Worm (Caenorhabditis elegans) whole organism, L2 larva: ENCODE results near the gene swt-6.

ENCODE experiments used
- C34F6.9 ChIP-seq: fragments of 150-350 bp; optimal IDR thresholded peaks from 2 replicates; lab custom pipeline; 2014; ENCODE audit warnings: missing biosample characterization, missing genetic modification characterization
- F13H6.1 ChIP-seq: sonication (generic microtip); optimal IDR thresholded peaks from 2 replicates; lab custom pipeline; 2016; ENCODE audit warnings: missing genetic modification characterization, missing compliant biosample characterization
- Y55F3AM.14 ChIP-seq: fragments of 200-800 bp; sonication (Bioruptor generic); optimal IDR thresholded peaks from 2 replicates; lab custom pipeline; 2018; ENCODE audit warnings: mild to moderate bottlenecking, missing genetic modification characterization, missing compliant biosample characterization
- aly-2 ChIP-seq: fragments of 150-350 bp; optimal IDR thresholded peaks from 2 replicates; lab custom pipeline; 2014; ENCODE audit warnings: missing biosample characterization, missing genetic modification characterization
- ama-1 ChIP-seq: fragments of 150-350 bp; optimal IDR thresholded peaks from 2 replicates; lab custom pipeline; 2018; ENCODE audit warnings: inconsistent platforms
- ceh-16 ChIP-seq: fragments of 150-350 bp; optimal IDR thresholded peaks from 2 replicates; lab custom pipeline; 2014; ENCODE audit warnings: missing biosample characterization, missing genetic modification characterization
- ceh-82 ChIP-seq: fragments of 150-350 bp; optimal IDR thresholded peaks from 2 replicates; lab custom pipeline; 2014; ENCODE audit warnings: missing biosample characterization, missing genetic modification characterization
- crh-2 ChIP-seq: sonication (generic microtip); optimal IDR thresholded peaks from 2 replicates; lab custom pipeline; 2017; ENCODE audit warnings: missing biosample characterization, missing genetic modification characterization
- dmd-4 ChIP-seq: sonication (generic microtip); optimal IDR thresholded peaks from 2 replicates; lab custom pipeline; 2017; ENCODE audit warnings: missing biosample characterization, missing genetic modification characterization
- egl-27 ChIP-seq: sonication (generic microtip); optimal IDR thresholded peaks from 3 replicates; lab custom pipeline; 2017; ENCODE audit warnings: missing biosample characterization, missing genetic modification reagents, missing genetic modification characterization
- elt-1 ChIP-seq: fragments of 150-350 bp; optimal IDR thresholded peaks from 2 replicates; lab custom pipeline; 2014; ENCODE audit warnings: missing biosample characterization, missing genetic modification characterization
- fos-1 ChIP-seq: fragments of 150-350 bp; optimal IDR thresholded peaks from 2 replicates; lab custom pipeline; 2014; ENCODE audit warnings: missing biosample characterization, missing genetic modification characterization
- lin-39 ChIP-seq: fragments of 150-350 bp; optimal IDR thresholded peaks from 2 replicates; lab custom pipeline; 2014; ENCODE audit warnings: missing biosample characterization, missing genetic modification reagents, missing genetic modification characterization
- lsy-2 ChIP-seq, 2 experiments: fragments of 150-350 bp in 1 of 2; sonication (generic microtip) in 1 of 2; optimal IDR thresholded peaks; 2 replicates each; lab custom pipeline; 2014 to 2017; ENCODE audit warnings: missing biosample characterization in 2 of 2, missing genetic modification characterization in 2 of 2
- nhr-11 ChIP-seq: fragments of 150-350 bp; optimal IDR thresholded peaks from 2 replicates; lab custom pipeline; 2014; ENCODE audit warnings: missing biosample characterization, missing genetic modification characterization
- nhr-129 ChIP-seq: fragments of 150-350 bp; optimal IDR thresholded peaks from 2 replicates; lab custom pipeline; 2014; ENCODE audit warnings: missing biosample characterization, missing genetic modification characterization
- nhr-21 ChIP-seq: fragments of 150-350 bp; optimal IDR thresholded peaks from 2 replicates; lab custom pipeline; 2014; ENCODE audit warnings: missing biosample characterization, missing genetic modification characterization
- nhr-237 ChIP-seq: fragments of 150-350 bp; optimal IDR thresholded peaks from 2 replicates; lab custom pipeline; 2014; ENCODE audit warnings: missing biosample characterization, missing genetic modification characterization
- nhr-25 ChIP-seq: fragments of 150-350 bp; sonication (generic microtip); optimal IDR thresholded peaks from 3 replicates; lab custom pipeline; 2014; ENCODE audit warnings: missing biosample characterization, missing genetic modification characterization
- nhr-6 ChIP-seq: fragments of 150-350 bp; optimal IDR thresholded peaks from 2 replicates; lab custom pipeline; 2014; ENCODE audit warnings: missing biosample characterization, missing genetic modification characterization
- peb-1 ChIP-seq: fragments of 150-350 bp; optimal IDR thresholded peaks from 2 replicates; lab custom pipeline; 2014; ENCODE audit warnings: missing biosample characterization, missing genetic modification characterization
- sem-4 ChIP-seq: fragments of 150-350 bp; optimal IDR thresholded peaks from 2 replicates; lab custom pipeline; 2014; ENCODE audit warnings: missing biosample characterization, missing genetic modification reagents, missing genetic modification characterization
- sma-3 ChIP-seq: sonication (generic microtip); optimal IDR thresholded peaks from 2 replicates; lab custom pipeline; 2016; ENCODE audit warnings: missing genetic modification reagents, missing genetic modification characterization, missing compliant biosample characterization
- sma-9 ChIP-seq, 2 experiments: fragments of 150-350 bp in 1 of 2; sonication (generic microtip) in 1 of 2; optimal IDR thresholded peaks; 2 replicates each; lab custom pipeline; 2014 to 2016; ENCODE audit warnings: missing genetic modification characterization in 2 of 2, mild to moderate bottlenecking in 1 of 2, missing biosample characterization in 1 of 2, missing compliant biosample characterization in 1 of 2, missing genetic modification reagents in 1 of 2, moderate library complexity in 1 of 2
- unc-55 ChIP-seq: fragments of 150-350 bp; sonication (generic microtip); optimal IDR thresholded peaks from 3 replicates; lab custom pipeline; 2014; ENCODE audit warnings: missing biosample characterization, missing genetic modification reagents, missing genetic modification characterization
- unc-62 ChIP-seq: fragments of 150-350 bp; optimal IDR thresholded peaks from 2 replicates; lab custom pipeline; 2014; ENCODE audit warnings: missing biosample characterization, missing genetic modification reagents, missing genetic modification characterization
- zag-1 ChIP-seq: fragments of 150-350 bp; optimal IDR thresholded peaks from 2 replicates; lab custom pipeline; 2014; ENCODE audit warnings: missing biosample characterization, missing genetic modification characterization
- ztf-11 ChIP-seq: sonication (generic microtip); optimal IDR thresholded peaks from 2 replicates; lab custom pipeline; 2017; ENCODE audit warnings: missing biosample characterization, missing genetic modification characterization
- ztf-4 ChIP-seq: fragments of 150-350 bp; optimal IDR thresholded peaks from 2 replicates; lab custom pipeline; 2014; ENCODE audit warnings: missing biosample characterization, missing genetic modification characterization

Gene swt-6

DNA sequence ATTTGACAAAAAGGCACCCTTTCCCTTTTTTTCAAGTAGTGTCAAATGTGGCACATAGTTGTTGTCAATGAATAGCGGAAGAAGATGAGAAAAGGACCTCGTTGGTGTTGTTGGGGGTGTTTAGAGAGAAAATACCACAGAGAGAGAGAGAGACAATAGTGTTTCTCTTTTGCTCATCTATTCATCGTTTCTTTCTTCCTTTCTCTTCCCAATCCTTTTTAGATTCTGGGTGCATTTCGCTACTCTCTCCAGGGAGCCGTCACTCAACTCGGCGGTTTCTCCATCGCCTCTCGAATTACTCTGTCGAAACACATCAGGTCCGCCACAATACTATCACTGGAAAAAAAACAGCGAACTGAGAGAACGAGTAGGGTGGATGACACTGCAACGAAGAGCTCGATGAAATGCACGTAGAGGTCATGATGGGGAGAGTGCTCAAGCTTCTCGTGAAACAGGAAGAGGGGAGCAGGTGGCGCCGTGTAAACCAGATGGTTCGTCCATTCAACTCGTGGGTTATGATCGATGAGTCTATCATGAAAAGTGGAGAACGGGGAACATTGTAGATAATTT is 49.5 kb downstream of the swt-6 start:
- TF ChIP-seq peb-1 (tag; lab: Kevin White, UChicago) (no peak), nhr-11 (no peak), lin-39 (no peak), ceh-16 (tag; lab: Kevin White, UChicago) (no peak), Y55F3AM.14 (GFP tag; lab: Kevin White, UChicago) (no peak), unc-55 (peak; percentile 68), egl-27 (tag; lab: Kevin White, UChicago) (no peak), elt-1 (no peak), sma-3 (GFP tag; lab: Kevin White, UChicago) (no peak), F13H6.1 (tag; lab: Kevin White, UChicago) (peak; percentile 34), unc-62 (no peak), ztf-4 (tag; lab: Kevin White, UChicago) (no peak), sma-9 (GFP tag; optimal IDR thresholded peaks at IDR 0.05; lab: Kevin White, UChicago) (peak; percentile 1), sma-9 (tag; optimal IDR thresholded peaks at IDR 0.05; lab: Kevin White, UChicago) (no peak), zag-1 (peak; percentile 17), ama-1 (no peak), fos-1 (tag; lab: Kevin White, UChicago) (no peak), ztf-11 (no peak), dmd-4 (tag; lab: Kevin White, UChicago) (no peak), nhr-237 (no peak), ceh-82 (no peak), lsy-2 (tag; optimal IDR thresholded peaks at IDR 0.05; lab: Kevin White, UChicago) (peak in 1 of 2 experiments; percentile 23), nhr-21 (no peak), crh-2 (tag; lab: Kevin White, UChicago) (no peak), nhr-129 (peak; percentile 76)
- TF ChIP-seq, all 48 proteins: peak for 6

DNA sequence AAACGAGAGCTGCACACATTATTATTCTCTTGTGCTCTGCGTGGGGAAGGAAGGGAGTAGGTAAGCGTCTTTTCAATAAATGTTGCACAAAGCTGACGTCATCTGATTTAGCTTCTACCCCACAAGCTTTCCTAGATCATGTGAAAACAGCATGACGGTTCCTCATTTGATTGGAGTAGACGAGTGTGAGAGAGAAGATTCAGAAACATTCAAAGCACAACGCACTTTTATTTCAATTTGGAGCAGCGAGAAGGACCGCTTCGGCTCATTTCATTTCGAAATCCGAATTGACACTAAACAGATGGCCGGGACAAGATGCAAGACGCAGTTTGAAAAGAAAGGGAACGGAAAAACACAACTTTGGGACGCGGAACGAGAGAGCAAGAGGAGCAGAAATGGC is 50.2 kb downstream of the swt-6 start:
- TF ChIP-seq sma-9 (GFP tag; optimal IDR thresholded peaks at IDR 0.05; lab: Kevin White, UChicago) (peak; percentile 30), sma-9 (tag; optimal IDR thresholded peaks at IDR 0.05; lab: Kevin White, UChicago) (no peak), nhr-129 (peak; percentile 30), lsy-2 (tag; optimal IDR thresholded peaks at IDR 0.05; lab: Kevin White, UChicago) (peak in 1 of 2 experiments; percentile 16), nhr-25 (tag; lab: Kevin White, UChicago) (no peak), C34F6.9 (tag; lab: Kevin White, UChicago) (peak; percentile 56), aly-2 (no peak), sem-4 (tag; lab: Kevin White, UChicago) (peak; percentile 72), unc-55 (peak; percentile 5), nhr-6 (tag; lab: Kevin White, UChicago) (no peak)
